Fruit fly (Drosophila melanogaster) whole organism: ENCODE measurements around the gene Ctl2.

Source experiments
- CG8478 ChIP-seq: fragments of >200 bp; optimal IDR thresholded peaks from 2 replicates; lab custom pipeline; 2018; ENCODE audit warnings: inconsistent platforms
- Dll ChIP-seq: fragments of >200 bp; optimal IDR thresholded peaks from 2 replicates; lab custom pipeline; 2017
- EcR ChIP-seq, 2 experiments: fragments of >200 bp; optimal IDR thresholded peaks; 2 replicates each; lab custom pipeline; 2017; ENCODE audit warnings: missing biosample characterization in 2 of 2, missing genetic modification characterization in 2 of 2, missing genetic modification reagents in 2 of 2
- pan ChIP-seq: fragments of >200 bp; optimal IDR thresholded peaks from 2 replicates; lab custom pipeline; 2017
- psq ChIP-seq: fragments of >200 bp; optimal IDR thresholded peaks from 2 replicates; lab custom pipeline; 2017
- usp ChIP-seq: fragments of >200 bp; optimal IDR thresholded peaks from 2 replicates; lab custom pipeline; 2017; ENCODE audit warnings: missing biosample characterization, missing genetic modification characterization, mixed read lengths

DNA sequence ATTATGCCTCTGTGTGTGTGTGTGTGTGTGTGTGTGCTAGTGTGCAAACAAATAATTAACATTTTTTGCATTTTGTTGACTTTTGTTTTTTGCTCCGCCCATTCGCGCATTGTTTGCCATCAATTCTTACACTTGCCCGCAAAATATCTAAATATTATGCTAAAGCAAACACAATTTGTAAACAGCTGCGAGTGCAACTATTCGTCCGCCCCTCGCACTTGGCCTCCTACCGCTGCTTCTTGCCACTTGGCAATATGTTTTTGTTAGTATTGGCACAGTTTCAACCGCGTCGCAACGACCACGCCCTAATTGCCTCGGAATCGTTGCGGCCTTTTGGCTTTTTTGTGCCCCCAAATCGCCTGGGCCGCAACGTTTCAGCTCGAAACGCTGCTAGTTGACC, 45.6 kb upstream of the Ctl2 start:
- TF ChIP-seq CG8478 (no peak), psq (lab: Kevin White, UChicago) (no peak), Dll (no peak), pan (lab: Kevin White, UChicago) (no peak), usp (GFP tag; lab: Kevin White, UChicago) (no peak), EcR (GFP tag; optimal IDR thresholded peaks at IDR 0.05; lab: Kevin White, UChicago) (no peak)
